Fruit fly (Drosophila melanogaster) whole organism, embryonic: ENCODE results near the gene CG11893.

Experiments used
- ATbp ChIP-seq: fragments of 200-800 bp; sonication (Bioruptor generic); optimal IDR thresholded peaks from 2 replicates; lab custom pipeline; 2017; ENCODE audit warnings: missing biosample characterization, mild to moderate bottlenecking, missing genetic modification characterization, missing genetic modification reagents
- Blimp-1 ChIP-seq: fragments of 200-800 bp; sonication (Bioruptor generic); optimal IDR thresholded peaks from 3 replicates; lab custom pipeline; 2018; ENCODE audit warnings: missing biosample characterization, missing genetic modification characterization, mild to moderate bottlenecking, moderate library complexity, missing genetic modification reagents
- BtbVII ChIP-seq: fragments of 200-800 bp; sonication (Bioruptor generic); optimal IDR thresholded peaks from 3 replicates; lab custom pipeline; 2017; ENCODE audit warnings: missing biosample characterization, mild to moderate bottlenecking, missing genetic modification characterization
- CG10147 ChIP-seq: fragments of 200-800 bp; sonication (Bioruptor generic); optimal IDR thresholded peaks from 2 replicates; lab custom pipeline; 2019; ENCODE audit warnings: missing biosample characterization, mild to moderate bottlenecking, missing genetic modification characterization, moderate library complexity
- CG10543 ChIP-seq: fragments of 200-800 bp; sonication (Bioruptor generic); optimal IDR thresholded peaks from 3 replicates; lab custom pipeline; 2017; ENCODE audit warnings: missing biosample characterization, mild to moderate bottlenecking, missing genetic modification characterization, moderate library complexity
- CG11560 ChIP-seq: fragments of 200-800 bp; sonication (Bioruptor generic); IDR thresholded peaks from 3 replicates; pipeline ENCODE4 v1.3.6; 2022; ENCODE audit warnings: missing biosample characterization, missing genetic modification characterization
- CG11695 ChIP-seq: fragments of 200-800 bp; sonication (Bioruptor generic); IDR thresholded peaks from 3 replicates; pipeline ENCODE4 v1.3.6; 2022; ENCODE audit warnings: missing biosample characterization, missing genetic modification characterization
- CG12071 ChIP-seq: fragments of 200-800 bp; sonication (Bioruptor generic); optimal IDR thresholded peaks from 3 replicates; lab custom pipeline; 2018; ENCODE audit warnings: missing biosample characterization, mild to moderate bottlenecking, missing genetic modification characterization
- CG12769 ChIP-seq: fragments of 200-800 bp; sonication (Bioruptor generic); optimal IDR thresholded peaks from 2 replicates; lab custom pipeline; 2019; ENCODE audit warnings: missing biosample characterization, mild to moderate bottlenecking, missing genetic modification characterization, moderate library complexity
- CG13424 ChIP-seq: fragments of 200-800 bp; sonication (Bioruptor generic); optimal IDR thresholded peaks from 2 replicates; lab custom pipeline; 2019; ENCODE audit warnings: missing biosample characterization, mild to moderate bottlenecking, missing genetic modification characterization, moderate library complexity
- CG14050 ChIP-seq: fragments of 200-800 bp; sonication (Bioruptor generic); IDR thresholded peaks from 3 replicates; pipeline ENCODE4 v1.3.6; 2022; ENCODE audit warnings: missing biosample characterization, missing genetic modification characterization
- CG15011 ChIP-seq: fragments of 200-800 bp; sonication (Bioruptor generic); optimal IDR thresholded peaks from 3 replicates; lab custom pipeline; 2018; ENCODE audit warnings: missing biosample characterization, mild to moderate bottlenecking, missing genetic modification characterization
- CG15269 ChIP-seq: fragments of 200-800 bp; sonication (Bioruptor generic); optimal IDR thresholded peaks from 2 replicates; lab custom pipeline; 2018; ENCODE audit warnings: missing biosample characterization, mild to moderate bottlenecking, missing genetic modification characterization, moderate library complexity
- CG1603 ChIP-seq: fragments of 200-800 bp; sonication (Bioruptor generic); optimal IDR thresholded peaks from 2 replicates; lab custom pipeline; 2019; ENCODE audit warnings: missing biosample characterization, mild to moderate bottlenecking, missing genetic modification characterization, moderate library complexity
- CG17912 ChIP-seq: fragments of 200-800 bp; sonication (Bioruptor generic); optimal IDR thresholded peaks from 2 replicates; lab custom pipeline; 2018; ENCODE audit warnings: missing biosample characterization, mild to moderate bottlenecking, missing genetic modification characterization
- CG18619 ChIP-seq: fragments of 200-800 bp; sonication (Bioruptor generic); optimal IDR thresholded peaks from 3 replicates; lab custom pipeline; 2017; ENCODE audit warnings: missing biosample characterization, mild to moderate bottlenecking, missing genetic modification characterization
- CG32532 ChIP-seq: fragments of 200-800 bp; sonication (Bioruptor generic); IDR thresholded peaks from 2 replicates; pipeline ENCODE4 v1.3.6; 2022; ENCODE audit warnings: missing biosample characterization, missing genetic modification characterization
- CG4328 ChIP-seq: fragments of 200-800 bp; sonication (Bioruptor generic); optimal IDR thresholded peaks from 3 replicates; lab custom pipeline; 2017; ENCODE audit warnings: missing biosample characterization, missing genetic modification reagents, missing genetic modification characterization
- CG6854 ChIP-seq: fragments of 200-800 bp; sonication (Bioruptor generic); optimal IDR thresholded peaks from 3 replicates; lab custom pipeline; 2017; ENCODE audit warnings: missing biosample characterization, mild to moderate bottlenecking, missing genetic modification characterization
- CG8281 ChIP-seq: fragments of 200-800 bp; sonication (Bioruptor generic); optimal IDR thresholded peaks from 2 replicates; lab custom pipeline; 2018; ENCODE audit warnings: missing biosample characterization, mild to moderate bottlenecking, missing genetic modification characterization, moderate library complexity
- Eip74EF ChIP-seq, 2 experiments: fragments of 200-800 bp in 1 of 2; fragments of >200 bp in 1 of 2; sonication (Bioruptor generic) in 1 of 2; optimal IDR thresholded peaks; 2 replicates each; lab custom pipeline; 2017 to 2019; ENCODE audit warnings: missing biosample characterization in 2 of 2, missing genetic modification characterization in 2 of 2, mild to moderate bottlenecking in 1 of 2, moderate library complexity in 1 of 2
- Ets65A ChIP-seq: fragments of 200-800 bp; sonication (Bioruptor generic); peaks from one replicate; lab custom pipeline; 2016; ENCODE audit warnings: missing biosample characterization, missing genetic modification characterization
- Fer1 ChIP-seq: fragments of 200-800 bp; sonication (Bioruptor generic); optimal IDR thresholded peaks from 2 replicates; lab custom pipeline; 2017; ENCODE audit warnings: missing biosample characterization, mild to moderate bottlenecking, missing genetic modification characterization
- Hey ChIP-seq: fragments of 200-800 bp; sonication (Bioruptor generic); optimal IDR thresholded peaks from 3 replicates; lab custom pipeline; 2018; ENCODE audit warnings: missing biosample characterization, mild to moderate bottlenecking, missing genetic modification characterization
- HmgZ ChIP-seq: fragments of 200-800 bp; sonication (Bioruptor generic); optimal IDR thresholded peaks from 2 replicates; lab custom pipeline; 2018; ENCODE audit warnings: missing biosample characterization, mild to moderate bottlenecking, missing genetic modification characterization
- Meics ChIP-seq: fragments of 200-800 bp; sonication (Bioruptor generic); optimal IDR thresholded peaks from 2 replicates; lab custom pipeline; 2017; ENCODE audit warnings: missing biosample characterization, mild to moderate bottlenecking, missing genetic modification characterization
- Rfx ChIP-seq: fragments of 200-800 bp; sonication (Bioruptor generic); IDR thresholded peaks from 2 replicates; pipeline ENCODE4 v1.3.6; 2022; ENCODE audit warnings: missing biosample characterization, missing genetic modification characterization
- Vsx1 ChIP-seq: fragments of 200-800 bp; sonication (Bioruptor generic); optimal IDR thresholded peaks from 2 replicates; lab custom pipeline; 2017; ENCODE audit warnings: missing biosample characterization, mild to moderate bottlenecking, missing genetic modification characterization, missing genetic modification reagents
- Xbp1 ChIP-seq: fragments of 200-800 bp; sonication (Bioruptor generic); optimal IDR thresholded peaks from 3 replicates; lab custom pipeline; 2016; ENCODE audit warnings: missing biosample characterization, mild to moderate bottlenecking, missing genetic modification characterization
- ash1 ChIP-seq: fragments of 200-800 bp; sonication (Bioruptor generic); optimal IDR thresholded peaks from 2 replicates; lab custom pipeline; 2018; ENCODE audit warnings: missing biosample characterization, mild to moderate bottlenecking, missing genetic modification characterization
- br ChIP-seq: fragments of >200 bp; optimal IDR thresholded peaks from 2 replicates; lab custom pipeline; 2017
- ci ChIP-seq: fragments of 200-800 bp; sonication (Bioruptor generic); IDR thresholded peaks from 3 replicates; pipeline ENCODE4 v1.3.6; 2022; ENCODE audit warnings: missing biosample characterization, missing genetic modification characterization
- cwo ChIP-seq: fragments of 200-800 bp; sonication (Bioruptor generic); optimal IDR thresholded peaks from 3 replicates; lab custom pipeline; 2017; ENCODE audit warnings: missing biosample characterization, missing genetic modification characterization, mild to moderate bottlenecking, moderate library complexity, missing genetic modification reagents
- dmrt99B ChIP-seq: fragments of 200-800 bp; sonication (Bioruptor generic); optimal IDR thresholded peaks from 2 replicates; lab custom pipeline; 2018; ENCODE audit warnings: missing biosample characterization, mild to moderate bottlenecking, missing genetic modification characterization, moderate library complexity
- fd64A ChIP-seq: fragments of 200-800 bp; sonication (Bioruptor generic); optimal IDR thresholded peaks from 3 replicates; lab custom pipeline; 2018; ENCODE audit warnings: missing biosample characterization, mild to moderate bottlenecking, missing genetic modification characterization
- hkb ChIP-seq, 2 experiments: fragments of 200-800 bp in 1 of 2; fragments of >200 bp in 1 of 2; sonication (Bioruptor generic) in 1 of 2; IDR thresholded peaks in 1 of 2; optimal IDR thresholded peaks in 1 of 2; 2 replicates each; pipeline versions ENCODE4 v1.3.6 to Lab custom; 2017 to 2022; ENCODE audit warnings: missing biosample characterization in 1 of 2, missing genetic modification characterization in 1 of 2
- jing ChIP-seq: fragments of 200-800 bp; sonication (Bioruptor generic); optimal IDR thresholded peaks from 2 replicates; lab custom pipeline; 2018; ENCODE audit warnings: missing biosample characterization, mild to moderate bottlenecking, missing genetic modification characterization
- lab ChIP-seq: fragments of 200-800 bp; sonication (Bioruptor generic); optimal IDR thresholded peaks from 3 replicates; lab custom pipeline; 2017; ENCODE audit warnings: missing biosample characterization, missing genetic modification characterization, mild to moderate bottlenecking, moderate library complexity, missing genetic modification reagents
- lilli ChIP-seq: fragments of 200-800 bp; sonication (Bioruptor generic); optimal IDR thresholded peaks from 3 replicates; lab custom pipeline; 2016; ENCODE audit warnings: missing biosample characterization, missing genetic modification characterization
- luna ChIP-seq: fragments of 200-800 bp; sonication (Bioruptor generic); optimal IDR thresholded peaks from 2 replicates; lab custom pipeline; 2016; ENCODE audit warnings: missing biosample characterization, missing genetic modification characterization
- org-1 ChIP-seq: fragments of 200-800 bp; sonication (Bioruptor generic); optimal IDR thresholded peaks from 2 replicates; lab custom pipeline; 2017; ENCODE audit warnings: missing biosample characterization, missing genetic modification characterization
- scrt ChIP-seq: fragments of 200-800 bp; sonication (Bioruptor generic); optimal IDR thresholded peaks from 2 replicates; lab custom pipeline; 2018; ENCODE audit warnings: missing biosample characterization, mild to moderate bottlenecking, missing genetic modification characterization, moderate library complexity
- unpg ChIP-seq: fragments of 200-800 bp; sonication (Bioruptor generic); optimal IDR thresholded peaks from 3 replicates; lab custom pipeline; 2018; ENCODE audit warnings: missing biosample characterization, mild to moderate bottlenecking, missing genetic modification characterization, moderate library complexity
- wek ChIP-seq: fragments of 200-800 bp; sonication (Bioruptor generic); optimal IDR thresholded peaks from 3 replicates; lab custom pipeline; 2018; ENCODE audit warnings: missing biosample characterization, mild to moderate bottlenecking, missing genetic modification characterization, moderate library complexity

Gene CG11893

dm6 chr3R:25281165-25281564 lies 8.5 kb upstream of the CG11893 start, which contains the start of gene CG11892 (continued):
- no peak for TF ChIP-seq Blimp-1 (GFP tag; lab: Kevin White, UChicago)
- TF ChIP-seq CG12071 (GFP tag; lab: Kevin White, UChicago): peak; percentile 81
- no peak for TF ChIP-seq jing (GFP tag; lab: Kevin White, UChicago)
- no peak for TF ChIP-seq Xbp1 (GFP tag; lab: Kevin White, UChicago)
- peak; percentile 54 for TF ChIP-seq cwo (GFP tag; lab: Kevin White, UChicago)
- TF ChIP-seq org-1 (GFP tag; lab: Kevin White, UChicago): peak; percentile 21
- TF ChIP-seq HmgZ: peak; percentile 32
- peak; percentile 40 for TF ChIP-seq CG6854 (GFP tag; lab: Kevin White, UChicago)
- no peak for TF ChIP-seq br
- TF ChIP-seq scrt: peak; percentile 68
- 0 out of 3 replicates have a peak, but pooled peaks have one; percentile 20 for TF ChIP-seq CG11695 (GFP tag; lab: Robert Waterston, UW)
- TF ChIP-seq CG1603 (tag; lab: Kevin White, UChicago): peak; percentile 56
- TF ChIP-seq CG32532 (GFP tag; lab: Robert Waterston, UW): no peak
- peak; percentile 83 for TF ChIP-seq lab (GFP tag; lab: Kevin White, UChicago)
- TF ChIP-seq CG18619 (GFP tag; lab: Kevin White, UChicago): peak; percentile 46
- no peak for TF ChIP-seq Eip74EF (GFP tag; optimal IDR thresholded peaks at IDR 0.05; lab: Kevin White, UChicago)
- TF ChIP-seq dmrt99B (tag; lab: Kevin White, UChicago): peak; percentile 27
- no peak for TF ChIP-seq hkb (optimal IDR thresholded peaks at IDR 0.05; lab: Kevin White, UChicago)
- TF ChIP-seq hkb (GFP tag; IDR thresholded peaks at IDR 0.05; lab: Robert Waterston, UW): peak; percentile 27; the same call in 1 of the 2 replicates
- no peak for TF ChIP-seq CG11560 (tag; lab: Robert Waterston, UW)
- peak; percentile 49 for TF ChIP-seq wek (GFP tag; lab: Kevin White, UChicago)
- peak; percentile 74 for TF ChIP-seq Fer1 (GFP tag; lab: Kevin White, UChicago)
- TF ChIP-seq CG8281 (tag; lab: Kevin White, UChicago): peak; percentile 19
- TF ChIP-seq CG15269: peak; percentile 60
- TF ChIP-seq ash1 (GFP tag; lab: Kevin White, UChicago): peak; percentile 45
- TF ChIP-seq CG4328: peak; percentile 4
- TF ChIP-seq ATbp (GFP tag; lab: Kevin White, UChicago): peak; percentile 82
- peak; percentile 15 for TF ChIP-seq lilli
- TF ChIP-seq Meics (GFP tag; lab: Kevin White, UChicago): peak; percentile 55
- TF ChIP-seq CG10147: peak; percentile 27
- TF ChIP-seq fd64A (GFP tag; lab: Kevin White, UChicago): peak; percentile 19
- TF ChIP-seq CG13424 (tag; lab: Kevin White, UChicago): peak; percentile 52
- TF ChIP-seq luna (GFP tag; lab: Kevin White, UChicago): no peak
- 0 out of 3 replicates have a peak, but pooled peaks have one; percentile 13 for TF ChIP-seq CG14050 (GFP tag; lab: Robert Waterston, UW)
- peak; percentile 72 for TF ChIP-seq CG10543 (GFP tag; lab: Kevin White, UChicago)
- TF ChIP-seq CG12769: peak; percentile 87
- TF ChIP-seq CG17912 (GFP tag; lab: Kevin White, UChicago): peak; percentile 73
- TF ChIP-seq ci (GFP tag; lab: Robert Waterston, UW): peak; percentile 69; the same call in 1 of the 3 replicates
- peak; percentile 31 for TF ChIP-seq CG15011 (GFP tag; lab: Kevin White, UChicago)
- TF ChIP-seq BtbVII (GFP tag; lab: Kevin White, UChicago): peak; percentile 52
- TF ChIP-seq Hey (tag; lab: Kevin White, UChicago): peak; percentile 53
- TF ChIP-seq Rfx (GFP tag; lab: Robert Waterston, UW): 0 out of 2 replicates have a peak, but pooled peaks have one; percentile 15
- peak; percentile 51 for TF ChIP-seq unpg (GFP tag; lab: Kevin White, UChicago)
- peak; percentile 88 for TF ChIP-seq Ets65A
- peak; percentile 45 for TF ChIP-seq Vsx1
